Fruit fly (Drosophila melanogaster): Measurements from ENCODE around the gene Fpgs2.

The Fpgs2 gene

DNA sequence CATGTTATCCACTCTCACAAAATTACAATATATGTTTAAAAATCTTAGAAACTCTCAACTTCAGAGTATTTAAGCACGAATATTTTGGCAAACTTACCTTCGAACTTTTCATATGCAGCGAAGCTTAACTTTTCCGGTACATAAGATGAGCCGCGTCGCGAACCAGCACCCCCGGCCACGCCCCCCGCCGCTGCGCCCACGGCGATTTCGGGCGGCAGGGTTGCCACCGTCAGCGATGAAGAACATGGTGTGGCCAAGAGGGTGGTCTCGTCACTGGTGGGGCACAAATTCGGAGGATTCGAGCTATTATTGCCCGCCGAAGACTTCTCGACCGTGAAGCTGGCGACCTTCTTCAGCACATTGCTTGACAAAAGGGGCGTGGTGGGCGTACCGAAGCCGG is 30.1 kb downstream of the Fpgs2 start:
- no peak for TF ChIP-seq CG14655 (GFP tag; optimal IDR thresholded peaks at IDR 0.05)
- no peak for TF ChIP-seq CG12605 (GFP tag; IDR thresholded peaks at IDR 0.05)
- TF ChIP-seq EcR (GFP tag; optimal IDR thresholded peaks at IDR 0.05): no peak
- TF ChIP-seq CG8159 (tag; optimal IDR thresholded peaks at IDR 0.05): no peak
- no peak for TF ChIP-seq Pif1A (GFP tag; optimal IDR thresholded peaks at IDR 0.05)
- no peak for TF ChIP-seq CG32121 (GFP tag; IDR thresholded peaks at IDR 0.05)

- peak; percentile 76 for TF ChIP-seq CG8301 (tag; optimal IDR thresholded peaks at IDR 0.05)
- no peak for TF ChIP-seq EcR (GFP tag; optimal IDR thresholded peaks at IDR 0.05)
- peak; percentile 80 for TF ChIP-seq CG12605 (GFP tag; IDR thresholded peaks at IDR 0.05)
- peak; percentile 65 for TF ChIP-seq CG8159 (tag; optimal IDR thresholded peaks at IDR 0.05)
- no peak for TF ChIP-seq gl (tag; optimal IDR thresholded peaks at IDR 0.05)
- TF ChIP-seq CG9948 (tag; optimal IDR thresholded peaks at IDR 0.05): peak; percentile 68
- TF ChIP-seq CG17806 (tag; optimal IDR thresholded peaks at IDR 0.05): peak; percentile 55
- TF ChIP-seq CG15710 (tag; optimal IDR thresholded peaks at IDR 0.05): peak; percentile 68
- TF ChIP-seq CG4496 (GFP tag; IDR thresholded peaks at IDR 0.05): peak; percentile 86
- peak; percentile 61 for TF ChIP-seq fd96Ca (GFP tag; IDR thresholded peaks at IDR 0.05)
- TF ChIP-seq Pif1A (GFP tag; optimal IDR thresholded peaks at IDR 0.05): peak; percentile 64
- TF ChIP-seq Pif1B (GFP tag; optimal IDR thresholded peaks at IDR 0.05): no peak
- TF ChIP-seq CG14655 (GFP tag; optimal IDR thresholded peaks at IDR 0.05): peak; percentile 76
- TF ChIP-seq Ets98B (GFP tag; IDR thresholded peaks at IDR 0.05): peak; percentile 80
- peak; percentile 81 for TF ChIP-seq CG32121 (GFP tag; IDR thresholded peaks at IDR 0.05)
- peak; percentile 13 for TF ChIP-seq CG13204 (GFP tag; optimal IDR thresholded peaks at IDR 0.05)
- TF ChIP-seq D1 (tag; optimal IDR thresholded peaks at IDR 0.05): no peak
- TF ChIP-seq CG34367 (tag; optimal IDR thresholded peaks at IDR 0.05): peak; percentile 18
- no peak for TF ChIP-seq CG10348 (GFP tag; IDR thresholded peaks at IDR 0.05)
- peak; percentile 29 for TF ChIP-seq Snoo (tag; optimal IDR thresholded peaks at IDR 0.05)
- peak; percentile 39; the same call in 1 of the 2 replicates for TF ChIP-seq rn (GFP tag; IDR thresholded peaks at IDR 0.05)
These were observed 31.9 kb downstream of the Fpgs2 start for dm6 chr2L:3882172-3882571.

- TF ChIP-seq CG9948 (tag; optimal IDR thresholded peaks at IDR 0.05) (peak; percentile 35), CG12605 (GFP tag; IDR thresholded peaks at IDR 0.05) (peak; percentile 80), EcR (GFP tag; optimal IDR thresholded peaks at IDR 0.05) (no peak), CG15710 (tag; optimal IDR thresholded peaks at IDR 0.05) (peak; percentile 20), Snoo (tag; optimal IDR thresholded peaks at IDR 0.05) (no peak), CG32121 (GFP tag; IDR thresholded peaks at IDR 0.05) (peak; percentile 80), CG17806 (tag; optimal IDR thresholded peaks at IDR 0.05) (peak; percentile 5), CG10348 (GFP tag; IDR thresholded peaks at IDR 0.05) (peak; percentile 39; the same call in 1 of the 2 replicates), fd96Ca (GFP tag; IDR thresholded peaks at IDR 0.05) (peak; percentile 69), CG34367 (tag; optimal IDR thresholded peaks at IDR 0.05) (no peak), D1 (tag; optimal IDR thresholded peaks at IDR 0.05) (no peak), CG8301 (tag; optimal IDR thresholded peaks at IDR 0.05) (peak; percentile 57), rn (GFP tag; IDR thresholded peaks at IDR 0.05) (no peak), Pif1A (GFP tag; optimal IDR thresholded peaks at IDR 0.05) (peak; percentile 42), gl (tag; optimal IDR thresholded peaks at IDR 0.05) (no peak), Ets98B (GFP tag; IDR thresholded peaks at IDR 0.05) (peak; percentile 73), Pif1B (GFP tag; optimal IDR thresholded peaks at IDR 0.05) (no peak), CG14655 (GFP tag; optimal IDR thresholded peaks at IDR 0.05) (peak; percentile 61), CG8159 (tag; optimal IDR thresholded peaks at IDR 0.05) (no peak), CG13204 (GFP tag; optimal IDR thresholded peaks at IDR 0.05) (no peak), CG4496 (GFP tag; IDR thresholded peaks at IDR 0.05) (peak; percentile 84)
These were observed 32.9 kb downstream of the Fpgs2 start for dm6 chr2L:3881164-3881563.

dm6 chr2L:3880048-3880447 is 34.0 kb downstream of the Fpgs2 start:
- TF ChIP-seq CG8159 (tag; optimal IDR thresholded peaks at IDR 0.05) (peak; percentile 47), CG14655 (GFP tag; optimal IDR thresholded peaks at IDR 0.05) (peak; percentile 35), CG10348 (GFP tag; IDR thresholded peaks at IDR 0.05) (no peak), CG12605 (GFP tag; IDR thresholded peaks at IDR 0.05) (no peak), CG8301 (tag; optimal IDR thresholded peaks at IDR 0.05) (peak; percentile 1), CG15710 (tag; optimal IDR thresholded peaks at IDR 0.05) (no peak), CG17806 (tag; optimal IDR thresholded peaks at IDR 0.05) (peak; percentile 33)

DNA sequence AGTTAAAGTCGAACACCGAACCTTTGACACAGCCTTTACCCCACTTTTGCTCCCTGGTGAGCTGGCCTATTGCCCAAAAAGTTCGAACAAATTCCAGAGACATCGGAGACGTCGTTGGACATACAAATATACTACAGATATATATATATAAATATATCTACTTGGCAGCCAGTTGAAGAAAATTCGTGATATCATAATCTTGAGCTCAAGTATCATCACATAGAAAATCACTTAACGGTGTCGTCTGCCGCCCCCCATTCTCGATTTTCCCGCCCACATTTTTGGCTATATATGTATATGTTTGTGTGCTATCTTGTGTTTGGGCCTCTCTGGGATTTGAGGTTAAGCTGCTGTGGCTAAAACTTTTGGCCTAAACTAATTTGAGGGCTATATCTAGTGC is 37.1 kb downstream of the Fpgs2 start:
- no peak for TF ChIP-seq fd96Ca (GFP tag; IDR thresholded peaks at IDR 0.05)
- TF ChIP-seq Ets98B (GFP tag; IDR thresholded peaks at IDR 0.05): no peak
- no peak for TF ChIP-seq CG17806 (tag; optimal IDR thresholded peaks at IDR 0.05)
- TF ChIP-seq CG14655 (GFP tag; optimal IDR thresholded peaks at IDR 0.05): no peak
- no peak for TF ChIP-seq rn (GFP tag; IDR thresholded peaks at IDR 0.05)
- TF ChIP-seq CG12605 (GFP tag; IDR thresholded peaks at IDR 0.05): no peak
- no peak for TF ChIP-seq Pif1A (GFP tag; optimal IDR thresholded peaks at IDR 0.05)
- TF ChIP-seq CG15710 (tag; optimal IDR thresholded peaks at IDR 0.05): no peak
- no peak for TF ChIP-seq CG34367 (tag; optimal IDR thresholded peaks at IDR 0.05)
- TF ChIP-seq CG9948 (tag; optimal IDR thresholded peaks at IDR 0.05): no peak
- no peak for TF ChIP-seq CG4496 (GFP tag; IDR thresholded peaks at IDR 0.05)
- no peak for TF ChIP-seq CG8159 (tag; optimal IDR thresholded peaks at IDR 0.05)
- no peak for TF ChIP-seq CG32121 (GFP tag; IDR thresholded peaks at IDR 0.05)
- TF ChIP-seq Snoo (tag; optimal IDR thresholded peaks at IDR 0.05): no peak

dm6 chr2L:3872283-3872682 is 41.8 kb downstream of the Fpgs2 start, which contains the start of gene CG31957:
CG31957 (minus strand) TSS chr2L:3872458.
- TF ChIP-seq CG4496 (GFP tag; IDR thresholded peaks at IDR 0.05) (0 out of 3 replicates have a peak, but pooled peaks have one; percentile 9), Ets98B (GFP tag; IDR thresholded peaks at IDR 0.05) (0 out of 2 replicates have a peak, but pooled peaks have one; percentile 12), Pif1B (GFP tag; optimal IDR thresholded peaks at IDR 0.05) (no peak), rn (GFP tag; IDR thresholded peaks at IDR 0.05) (no peak), EcR (GFP tag; optimal IDR thresholded peaks at IDR 0.05) (no peak)
